Fruit fly (Drosophila melanogaster): Measurements from ENCODE around the gene CG7368.

CG7368 gene

DNA sequence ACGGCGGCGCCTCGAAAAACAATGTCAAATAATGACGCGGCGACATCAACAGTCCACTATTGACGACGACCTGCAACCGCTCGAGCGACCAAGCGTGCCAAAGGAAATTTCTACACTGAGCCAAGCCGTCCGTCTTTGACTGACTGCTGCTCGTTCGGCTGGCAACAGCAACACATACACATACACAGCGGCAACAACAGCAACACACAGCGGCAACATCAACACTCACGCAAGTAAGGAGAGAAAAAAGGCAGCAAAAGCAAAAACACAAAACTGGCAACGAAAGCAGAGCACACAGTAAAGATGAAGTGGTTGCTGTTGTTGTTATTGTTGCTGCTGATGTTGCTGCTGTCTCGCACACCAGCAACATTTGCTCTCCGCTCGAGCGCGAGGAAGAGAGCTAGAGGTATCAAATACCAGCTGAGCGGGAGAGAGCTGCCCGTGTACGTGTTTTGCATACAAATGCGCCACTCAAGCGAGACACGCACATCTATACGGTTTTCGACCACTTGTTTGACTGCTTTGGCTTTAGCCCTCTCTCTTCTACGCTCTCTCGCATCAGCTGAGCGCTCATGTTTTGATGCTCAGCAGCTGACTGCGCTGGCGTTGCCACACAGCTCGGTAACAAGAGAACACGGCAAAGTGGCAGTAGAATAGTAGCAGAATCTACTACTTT is 43.9 kb upstream of the CG7368 start (continued):
- 0 out of 2 replicates have a peak, but pooled peaks have one; percentile 11 for TF ChIP-seq CG17328 (GFP tag; IDR thresholded peaks at IDR 0.05)
- peak; percentile 15 for TF ChIP-seq NfI (GFP tag; optimal IDR thresholded peaks at IDR 0.05)
- no peak for TF ChIP-seq Taf1 (GFP tag; IDR thresholded peaks at IDR 0.05)
- TF ChIP-seq org-1 (GFP tag; optimal IDR thresholded peaks at IDR 0.05) = peak; percentile 17
- TF ChIP-seq CG14050 (GFP tag; IDR thresholded peaks at IDR 0.05) = no peak
- TF ChIP-seq dysf (GFP tag; IDR thresholded peaks at IDR 0.05) = no peak
- TF ChIP-seq hb (GFP tag; IDR thresholded peaks at IDR 0.05; ENCODE audit: partially characterized antibody) = no peak
- no peak for TF ChIP-seq CG7271 (tag; optimal IDR thresholded peaks at IDR 0.05)
- TF ChIP-seq CG14667 (GFP tag; IDR thresholded peaks at IDR 0.05) = no peak
- peak in 1 of 2 experiments; percentile 67 for TF ChIP-seq Eip74EF (GFP tag; optimal IDR thresholded peaks at IDR 0.05)
- no peak for TF ChIP-seq Dp (GFP tag; optimal IDR thresholded peaks at IDR 0.05)
- TF ChIP-seq pfk (GFP tag; optimal IDR thresholded peaks at IDR 0.05) = peak; percentile 5
- no peak for TF ChIP-seq CG16815 (GFP tag; optimal IDR thresholded peaks at IDR 0.05)
- TF ChIP-seq Atf6 (GFP tag; IDR thresholded peaks at IDR 0.05) = 0 out of 2 replicates have a peak, but pooled peaks have one; percentile 48
- no peak for TF ChIP-seq eve (GFP tag; optimal IDR thresholded peaks at IDR 0.05)
- no peak for TF ChIP-seq CG30403 (GFP tag; optimal IDR thresholded peaks at IDR 0.05)
- TF ChIP-seq CG9817 (tag; optimal IDR thresholded peaks at IDR 0.05) = no peak
- TF ChIP-seq cato (GFP tag; optimal IDR thresholded peaks at IDR 0.05; ENCODE audit: borderline replicate concordance) = no peak
- no peak for TF ChIP-seq disco-r (GFP tag; optimal IDR thresholded peaks at IDR 0.05)
- TF ChIP-seq ken (GFP tag; IDR thresholded peaks at IDR 0.05) = 0 out of 3 replicates have a peak, but pooled peaks have one; percentile 40
- 0 out of 2 replicates have a peak, but pooled peaks have one; percentile 15 for TF ChIP-seq wdn (GFP tag; IDR thresholded peaks at IDR 0.05)
- TF ChIP-seq Oli (tag; optimal IDR thresholded peaks at IDR 0.05) = peak; percentile 9
- peak; percentile 71; the same call in 2 of the 3 replicates for TF ChIP-seq z (GFP tag; IDR thresholded peaks at IDR 0.05)
- TF ChIP-seq CG18619 (GFP tag; optimal IDR thresholded peaks at IDR 0.05) = no peak
- peak; percentile 62 for TF ChIP-seq CG17829 (tag; optimal IDR thresholded peaks at IDR 0.05)
- TF ChIP-seq Sox100B (GFP tag; optimal IDR thresholded peaks at IDR 0.05) = no peak
- no peak for TF ChIP-seq sc (optimal IDR thresholded peaks at IDR 0.05)
- TF ChIP-seq sc (GFP tag; optimal IDR thresholded peaks at IDR 0.05) = no peak
- TF ChIP-seq onecut (GFP tag; IDR thresholded peaks at IDR 0.05) = no peak
- TF ChIP-seq caup (GFP tag; optimal IDR thresholded peaks at IDR 0.05; ENCODE audit: severe bottlenecking) = peak; percentile 68
- TF ChIP-seq C15 (GFP tag; IDR thresholded peaks at IDR 0.05) = no peak
- TF ChIP-seq ewg (GFP tag; optimal IDR thresholded peaks at IDR 0.05) = no peak
- TF ChIP-seq CG6254 (GFP tag; optimal IDR thresholded peaks at IDR 0.05) = peak; percentile 22
- peak; percentile 32 for TF ChIP-seq CG1529 (GFP tag; optimal IDR thresholded peaks at IDR 0.05)
- no peak for TF ChIP-seq CG11695 (GFP tag; IDR thresholded peaks at IDR 0.05)
- no peak for TF ChIP-seq Asciz (GFP tag; optimal IDR thresholded peaks at IDR 0.05)
- no peak for TF ChIP-seq CG10431 (GFP tag; optimal IDR thresholded peaks at IDR 0.05)
- TF ChIP-seq hkb (optimal IDR thresholded peaks at IDR 0.05) = no peak
- no peak; the same call in 1 of the 2 replicates for TF ChIP-seq hkb (GFP tag; IDR thresholded peaks at IDR 0.05)
- TF ChIP-seq Camta (GFP tag; optimal IDR thresholded peaks at IDR 0.05) = no peak
- peak; percentile 4 for TF ChIP-seq CG6813 (GFP tag; optimal IDR thresholded peaks at IDR 0.05)
- TF ChIP-seq br (optimal IDR thresholded peaks at IDR 0.05) = no peak
- no peak for TF ChIP-seq CG18476 (GFP tag; optimal IDR thresholded peaks at IDR 0.05)
- no peak for TF ChIP-seq CG7357 (GFP tag; IDR thresholded peaks at IDR 0.05)
- TF ChIP-seq da (GFP tag; optimal IDR thresholded peaks at IDR 0.05) = no peak
- no peak for TF ChIP-seq Xrp1 (GFP tag; IDR thresholded peaks at IDR 0.05)
- no peak for TF ChIP-seq Chrac-16 (GFP tag; optimal IDR thresholded peaks at IDR 0.05)
- no peak for TF ChIP-seq TFAM (GFP tag; optimal IDR thresholded peaks at IDR 0.05)
- no peak for TF ChIP-seq hth (optimal IDR thresholded peaks at IDR 0.05)
- TF ChIP-seq lmd (GFP tag; IDR thresholded peaks at IDR 0.05) = no peak

Measured in whole organism, embryonic.